Worm (Caenorhabditis elegans) whole organism, L1 larva: ENCODE data around the gene F54E2.1.

Experiments
- aly-2 ChIP-seq: fragments of 150-350 bp; optimal IDR thresholded peaks from 2 replicates; lab custom pipeline; 2014; ENCODE audit warnings: missing biosample characterization, missing genetic modification characterization
- ama-1 ChIP-seq: fragments of 150-350 bp; optimal IDR thresholded peaks from 2 replicates; lab custom pipeline; 2014
- efl-3 ChIP-seq: fragments of 200-800 bp; sonication (Bioruptor generic); optimal IDR thresholded peaks from 2 replicates; lab custom pipeline; 2018; ENCODE audit warnings: mild to moderate bottlenecking, missing genetic modification characterization, missing compliant biosample characterization
- elt-2 ChIP-seq: sonication (generic microtip); optimal IDR thresholded peaks from 2 replicates; lab custom pipeline; 2016; ENCODE audit warnings: missing genetic modification characterization, mild to moderate bottlenecking, inconsistent platforms, missing compliant biosample characterization, missing genetic modification reagents
- lin-39 ChIP-seq: fragments of 150-350 bp; optimal IDR thresholded peaks from 2 replicates; lab custom pipeline; 2014; ENCODE audit warnings: missing biosample characterization, missing genetic modification reagents, missing genetic modification characterization
- lsy-2 ChIP-seq, 2 experiments: fragments of 150-350 bp; optimal IDR thresholded peaks; 2 replicates each; lab custom pipeline; 2014; ENCODE audit warnings: missing biosample characterization in 2 of 2, missing genetic modification characterization in 2 of 2
- mep-1 ChIP-seq: fragments of 150-350 bp; optimal IDR thresholded peaks from 2 replicates; lab custom pipeline; 2014; ENCODE audit warnings: missing biosample characterization, missing genetic modification characterization
- nhr-237 ChIP-seq: fragments of 150-350 bp; optimal IDR thresholded peaks from 2 replicates; lab custom pipeline; 2014; ENCODE audit warnings: missing biosample characterization, missing genetic modification characterization
- skn-1 ChIP-seq: fragments of 150-350 bp; optimal IDR thresholded peaks from 2 replicates; lab custom pipeline; 2014; ENCODE audit warnings: missing biosample characterization, missing genetic modification characterization
- snpc-4 ChIP-seq: fragments of 150-350 bp; optimal IDR thresholded peaks from 2 replicates; lab custom pipeline; 2014; ENCODE audit warnings: missing biosample characterization, missing genetic modification characterization

DNA sequence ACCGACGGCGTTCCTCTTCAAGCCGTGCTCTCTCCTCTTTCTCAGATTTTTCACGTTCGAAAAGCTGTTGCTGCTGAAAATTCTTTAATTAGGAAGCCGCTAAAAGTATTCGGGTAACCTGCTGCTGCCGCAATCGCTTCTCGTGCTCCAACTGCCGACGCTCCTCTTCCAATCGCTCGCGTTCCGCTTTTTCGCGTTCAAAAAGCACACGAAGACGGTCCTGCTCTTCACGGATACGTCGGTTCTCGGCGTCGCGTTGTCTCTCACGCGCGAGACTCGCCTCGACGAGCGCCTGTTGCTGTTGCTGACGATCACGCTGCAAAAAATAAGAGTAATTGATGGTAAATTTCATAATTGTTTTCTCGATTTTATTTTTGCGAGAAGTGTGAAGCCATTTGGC lies 9.5 kb upstream of the F54E2.1 start:
- no peak for TF ChIP-seq mep-1 (tag; lab: Kevin White, UChicago)
- TF ChIP-seq efl-3 (GFP tag; lab: Kevin White, UChicago) = no peak
- TF ChIP-seq nhr-237 (tag; lab: Kevin White, UChicago) = no peak
- no peak for TF ChIP-seq ama-1 (lab: Kevin White, UChicago)
- no peak for TF ChIP-seq aly-2 (tag; lab: Kevin White, UChicago)
- no peak for TF ChIP-seq lin-39
- no peak for TF ChIP-seq elt-2 (tag; lab: Kevin White, UChicago)
- TF ChIP-seq lsy-2 (tag; optimal IDR thresholded peaks at IDR 0.05; lab: Kevin White, UChicago) = no peak
- TF ChIP-seq snpc-4 (tag; lab: Kevin White, UChicago) = no peak
- TF ChIP-seq skn-1 (tag; lab: Kevin White, UChicago) = no peak
